Worm (Caenorhabditis elegans) whole organism, late embryonic: ENCODE measurements around the gene tsfm-1.
A peak's percentile ranks its signal among the peaks of the same experiment; 100 is the strongest.

Experiments used
- K02D7.2 ChIP-seq: sonication (generic microtip); optimal IDR thresholded peaks from 2 replicates; lab custom pipeline; 2017; ENCODE audit warnings: mild to moderate bottlenecking, missing genetic modification characterization, missing compliant biosample characterization
- K09A11.1 ChIP-seq: sonication (generic microtip); optimal IDR thresholded peaks from 2 replicates; lab custom pipeline; 2017; ENCODE audit warnings: antibody characterized with exemption, mild to moderate bottlenecking, missing genetic modification characterization, missing compliant biosample characterization; ENCODE audit not compliant: insufficient read depth
- T23F11.4 ChIP-seq: fragments of 200-800 bp; sonication (Bioruptor generic); optimal IDR thresholded peaks from 2 replicates; lab custom pipeline; 2018; ENCODE audit warnings: mild to moderate bottlenecking, missing genetic modification characterization, missing compliant biosample characterization
- Y22D7AL.16 ChIP-seq: sonication (generic microtip); optimal IDR thresholded peaks from 2 replicates; lab custom pipeline; 2016; ENCODE audit warnings: missing genetic modification characterization, missing compliant biosample characterization
- ahr-1 ChIP-seq: sonication (generic microtip); optimal IDR thresholded peaks from 2 replicates; lab custom pipeline; 2016; ENCODE audit warnings: missing genetic modification characterization, missing compliant biosample characterization
- ama-1 ChIP-seq: fragments of 150-350 bp; optimal IDR thresholded peaks from 2 replicates; lab custom pipeline; 2014
- ceh-18 ChIP-seq: sonication (generic microtip); optimal IDR thresholded peaks from 2 replicates; lab custom pipeline; 2016; ENCODE audit warnings: missing genetic modification characterization, missing compliant biosample characterization
- ceh-19 ChIP-seq: fragments of 200-800 bp; sonication (Bioruptor generic); optimal IDR thresholded peaks from 2 replicates; lab custom pipeline; 2018; ENCODE audit warnings: mild to moderate bottlenecking, missing genetic modification characterization, missing compliant biosample characterization
- ceh-22 ChIP-seq: sonication (generic microtip); optimal IDR thresholded peaks from 2 replicates; lab custom pipeline; 2017; ENCODE audit warnings: missing biosample characterization, missing genetic modification characterization
- ceh-30 ChIP-seq: fragments of 150-350 bp; optimal IDR thresholded peaks from 2 replicates; lab custom pipeline; 2014; ENCODE audit warnings: missing biosample characterization, missing genetic modification characterization
- ceh-45 ChIP-seq: fragments of 200-800 bp; sonication (Bioruptor generic); IDR thresholded peaks from 2 replicates; pipeline ENCODE4 v1.3.6; 2022; ENCODE audit warnings: missing genetic modification reagents, missing genetic modification characterization, missing compliant biosample characterization
- che-1 ChIP-seq: sonication (generic microtip); optimal IDR thresholded peaks from 2 replicates; lab custom pipeline; 2016; ENCODE audit warnings: mild to moderate bottlenecking, missing genetic modification characterization, missing compliant biosample characterization
- dmd-4 ChIP-seq: sonication (generic microtip); optimal IDR thresholded peaks from 2 replicates; lab custom pipeline; 2016; ENCODE audit warnings: borderline replicate concordance, missing genetic modification characterization, missing compliant biosample characterization
- dve-1 ChIP-seq: sonication (generic microtip); optimal IDR thresholded peaks from 2 replicates; lab custom pipeline; 2017; ENCODE audit warnings: antibody characterized with exemption, mild to moderate bottlenecking, missing genetic modification characterization, missing compliant biosample characterization
- elt-2 ChIP-seq: sonication (generic microtip); optimal IDR thresholded peaks from 2 replicates; lab custom pipeline; 2016; ENCODE audit warnings: missing genetic modification reagents, missing genetic modification characterization, missing compliant biosample characterization
- ets-4 ChIP-seq: sonication (generic microtip); optimal IDR thresholded peaks from 2 replicates; lab custom pipeline; 2016; ENCODE audit warnings: missing genetic modification characterization, missing compliant biosample characterization
- fax-1 ChIP-seq: sonication (generic microtip); optimal IDR thresholded peaks from 2 replicates; lab custom pipeline; 2016; ENCODE audit warnings: missing genotype, missing genetic modification characterization, missing compliant biosample characterization
- hlh-13 ChIP-seq: fragments of 200-800 bp; sonication (Bioruptor generic); optimal IDR thresholded peaks from 2 replicates; lab custom pipeline; 2018; ENCODE audit warnings: mild to moderate bottlenecking, missing genetic modification characterization, missing compliant biosample characterization
- hlh-30 ChIP-seq: sonication (generic microtip); optimal IDR thresholded peaks from 2 replicates; lab custom pipeline; 2017; ENCODE audit warnings: antibody characterized with exemption, missing genetic modification characterization, missing compliant biosample characterization; ENCODE audit not compliant: insufficient read depth
- hlh-6 ChIP-seq: sonication (generic microtip); optimal IDR thresholded peaks from 2 replicates; lab custom pipeline; 2016; ENCODE audit warnings: missing genotype, missing genetic modification characterization, missing compliant biosample characterization
- nfya-1 ChIP-seq: sonication (generic microtip); optimal IDR thresholded peaks from 2 replicates; lab custom pipeline; 2017; ENCODE audit warnings: missing genetic modification characterization, mild to moderate bottlenecking, missing compliant biosample characterization, antibody characterized with exemption, moderate library complexity
- pag-3 ChIP-seq: sonication (generic microtip); optimal IDR thresholded peaks from 2 replicates; lab custom pipeline; 2016; ENCODE audit warnings: missing compliant biosample characterization, missing genetic modification characterization, borderline replicate concordance
- pha-2 ChIP-seq: sonication (generic microtip); optimal IDR thresholded peaks from 2 replicates; lab custom pipeline; 2017; ENCODE audit warnings: mild to moderate bottlenecking, missing genetic modification characterization, missing compliant biosample characterization
- pqm-1 ChIP-seq: sonication (generic microtip); optimal IDR thresholded peaks from 2 replicates; lab custom pipeline; 2016; ENCODE audit warnings: missing genetic modification characterization, missing compliant biosample characterization
- pros-1 ChIP-seq: fragments of 150-350 bp; optimal IDR thresholded peaks from 2 replicates; lab custom pipeline; 2014; ENCODE audit warnings: missing biosample characterization, missing genetic modification reagents, missing genetic modification characterization
- rnt-1 ChIP-seq: sonication (generic microtip); optimal IDR thresholded peaks from 2 replicates; lab custom pipeline; 2016; ENCODE audit warnings: missing genetic modification characterization, missing compliant biosample characterization
- sox-2 ChIP-seq: fragments of 200-800 bp; sonication (Bioruptor generic); IDR thresholded peaks from 2 replicates; pipeline ENCODE4 v1.3.6; 2022; ENCODE audit warnings: missing genetic modification reagents, missing genetic modification characterization, missing compliant biosample characterization
- sox-4 ChIP-seq: sonication (generic microtip); optimal IDR thresholded peaks from 2 replicates; lab custom pipeline; 2017; ENCODE audit warnings: mild to moderate bottlenecking, missing genetic modification characterization, inconsistent platforms, missing compliant biosample characterization
- unc-86 ChIP-seq: sonication (generic microtip); optimal IDR thresholded peaks from 2 replicates; lab custom pipeline; 2016; ENCODE audit warnings: missing genetic modification characterization, missing compliant biosample characterization

Gene tsfm-1

DNA sequence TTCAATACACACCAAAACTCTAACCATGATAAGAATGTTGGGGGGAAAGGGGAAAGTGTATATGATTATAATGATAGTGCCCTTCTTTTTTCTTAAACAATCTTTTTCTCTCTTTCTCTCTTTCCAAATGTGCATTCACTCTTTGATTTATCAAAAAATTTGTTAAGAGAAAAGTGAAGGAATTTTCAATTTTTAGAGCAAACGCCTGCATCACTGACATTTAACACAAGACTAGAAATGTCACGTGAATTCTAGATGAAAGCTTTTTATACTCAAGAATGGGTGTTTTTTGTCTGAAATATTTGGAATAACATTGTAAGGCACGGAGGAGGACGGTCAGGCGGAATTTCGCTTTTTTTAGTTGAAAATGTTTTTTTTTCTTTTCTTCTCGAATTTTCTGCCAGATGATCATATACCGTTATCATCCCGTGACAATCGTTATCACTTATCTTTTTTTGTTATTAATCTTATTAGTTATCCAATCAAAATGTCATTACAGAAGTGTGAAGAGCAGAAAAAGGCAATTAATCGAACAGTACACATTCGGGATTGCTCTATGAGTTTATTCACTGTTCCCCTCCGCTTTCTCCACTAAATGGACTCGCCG lies 30.7 kb upstream of the tsfm-1 start, which contains the start of the genes frm-7 and F55C5.17:
TSS of gene frm-7 (plus strand) at position 500 of the 607 bp plus-strand sequence.
TSS of gene F55C5.17 (plus strand) at position 557 of the 607 bp plus-strand sequence.
- TF ChIP-seq sox-2 (GFP tag; lab: Robert Waterston, UW) = no peak
- TF ChIP-seq hlh-30 (tag; lab: Kevin White, UChicago) = peak; percentile 38
- peak; percentile 57 for TF ChIP-seq elt-2 (tag; lab: Kevin White, UChicago)

DNA sequence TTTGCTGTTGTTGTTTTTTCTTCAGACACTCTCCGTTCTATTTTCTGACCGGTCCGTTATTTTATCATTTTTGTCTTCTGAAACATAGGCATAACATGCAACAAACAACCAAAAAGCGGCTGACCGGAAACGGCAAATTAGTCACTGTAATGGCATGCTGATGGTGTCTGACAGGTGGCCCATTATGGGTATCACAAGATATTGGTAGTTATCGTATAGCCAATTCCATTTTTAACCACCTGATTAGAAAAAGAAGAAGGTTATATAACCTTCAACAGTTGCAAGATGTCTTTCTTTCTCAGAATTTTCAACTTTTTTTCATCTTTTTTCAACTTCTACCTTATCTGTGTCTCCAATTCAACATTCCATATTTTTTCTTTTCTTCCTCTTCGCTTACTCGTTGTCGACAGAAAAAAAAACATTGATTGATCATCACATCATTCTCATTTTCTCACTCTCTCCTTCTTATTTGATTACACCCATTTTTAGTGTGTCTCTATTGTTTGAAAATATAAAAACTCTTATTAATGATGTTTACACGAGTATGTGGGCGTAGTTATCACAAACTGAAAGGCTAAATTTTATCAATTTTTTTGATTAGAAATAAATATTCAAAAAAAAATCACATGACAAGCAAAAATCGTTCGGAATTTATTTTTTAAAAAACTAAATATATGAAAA lies 29.6 kb upstream of the tsfm-1 start:
- no peak for TF ChIP-seq ceh-18 (tag; lab: Kevin White, UChicago)
- TF ChIP-seq pqm-1 (tag; lab: Kevin White, UChicago) = no peak
- TF ChIP-seq hlh-13 (GFP tag; lab: Kevin White, UChicago) = no peak
- no peak for TF ChIP-seq ceh-30 (tag; lab: Kevin White, UChicago)
- TF ChIP-seq ceh-19 (GFP tag; lab: Kevin White, UChicago) = no peak
- TF ChIP-seq ets-4 (tag; lab: Kevin White, UChicago) = no peak
- no peak for TF ChIP-seq elt-2 (tag; lab: Kevin White, UChicago)
- TF ChIP-seq pros-1 (tag; lab: Kevin White, UChicago) = no peak

DNA sequence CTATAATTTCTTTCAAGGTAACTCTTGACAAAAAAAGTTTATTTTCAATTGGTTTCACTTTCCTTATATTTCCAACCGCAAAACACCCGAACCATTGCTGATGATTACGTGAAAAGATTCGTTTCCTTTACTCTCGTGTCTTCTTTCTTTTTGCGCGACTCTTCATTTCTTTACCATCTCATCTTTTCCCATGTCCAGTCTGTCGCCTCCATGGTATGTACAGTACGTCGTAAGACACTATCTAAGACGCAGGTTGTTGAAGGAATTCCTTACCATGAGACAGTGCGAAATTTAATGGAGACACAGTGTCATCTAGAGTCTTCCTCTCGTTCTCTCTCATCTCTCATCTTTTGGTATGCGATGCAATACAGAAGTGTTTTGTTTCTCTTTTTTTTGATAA lies 28.8 kb upstream of the tsfm-1 start:
- TF ChIP-seq ceh-45 (GFP tag; lab: Robert Waterston, UW) = no peak
- peak; percentile 23 for TF ChIP-seq elt-2 (tag; lab: Kevin White, UChicago)
- TF ChIP-seq ceh-30 (tag; lab: Kevin White, UChicago) = peak; percentile 19
- TF ChIP-seq hlh-6 (tag; lab: Kevin White, UChicago) = no peak
- TF ChIP-seq nfya-1 (tag; lab: Kevin White, UChicago) = peak; percentile 55
- no peak for TF ChIP-seq T23F11.4 (GFP tag; lab: Kevin White, UChicago)
- TF ChIP-seq ets-4 (tag; lab: Kevin White, UChicago) = no peak
- peak; percentile 68 for TF ChIP-seq hlh-30 (tag; lab: Kevin White, UChicago)

- no peak for TF ChIP-seq Y22D7AL.16
- TF ChIP-seq pag-3 (tag; lab: Kevin White, UChicago) = no peak
- no peak for TF ChIP-seq dmd-4 (tag; lab: Kevin White, UChicago)
- TF ChIP-seq K02D7.2 (tag; lab: Kevin White, UChicago) = no peak
- TF ChIP-seq fax-1 (tag; lab: Kevin White, UChicago) = no peak
- TF ChIP-seq ceh-22 (tag; lab: Kevin White, UChicago) = no peak
Measured at ce11 chrV:12299244-12299766, 28.0 kb upstream of the tsfm-1 start.

DNA sequence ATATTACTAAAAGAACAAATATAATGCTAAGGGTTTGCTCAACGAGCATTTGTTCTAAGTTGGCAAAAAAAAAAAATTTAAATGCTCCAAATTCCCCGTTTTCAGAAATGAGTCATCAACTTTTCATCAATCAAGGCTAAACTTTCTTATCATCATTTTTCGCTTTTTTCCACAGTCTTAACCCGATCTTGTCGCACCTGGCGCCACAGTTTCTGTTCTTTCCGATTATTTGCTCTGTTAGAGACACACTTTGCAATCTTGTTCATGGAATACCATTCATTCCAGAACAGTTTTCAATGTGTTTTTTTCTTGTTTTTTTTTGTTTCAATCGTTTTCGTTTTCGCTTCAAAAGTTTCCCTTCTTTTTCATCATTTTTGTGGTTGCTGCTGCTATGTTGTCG lies 26.8 kb upstream of the tsfm-1 start:
- TF ChIP-seq K09A11.1 (tag; lab: Kevin White, UChicago) (no peak), ama-1 (lab: Kevin White, UChicago) (no peak), pros-1 (tag; lab: Kevin White, UChicago) (no peak), sox-4 (tag; lab: Kevin White, UChicago) (no peak), unc-86 (tag; lab: Kevin White, UChicago) (no peak), ceh-18 (tag; lab: Kevin White, UChicago) (no peak), rnt-1 (tag; lab: Kevin White, UChicago) (no peak), pha-2 (tag; lab: Kevin White, UChicago) (no peak), ahr-1 (tag; lab: Kevin White, UChicago) (no peak), dve-1 (tag; lab: Kevin White, UChicago) (no peak), che-1 (tag; lab: Kevin White, UChicago) (no peak)
